Worm (Caenorhabditis elegans): ENCODE data around the gene siah-1.

The siah-1 gene

DNA sequence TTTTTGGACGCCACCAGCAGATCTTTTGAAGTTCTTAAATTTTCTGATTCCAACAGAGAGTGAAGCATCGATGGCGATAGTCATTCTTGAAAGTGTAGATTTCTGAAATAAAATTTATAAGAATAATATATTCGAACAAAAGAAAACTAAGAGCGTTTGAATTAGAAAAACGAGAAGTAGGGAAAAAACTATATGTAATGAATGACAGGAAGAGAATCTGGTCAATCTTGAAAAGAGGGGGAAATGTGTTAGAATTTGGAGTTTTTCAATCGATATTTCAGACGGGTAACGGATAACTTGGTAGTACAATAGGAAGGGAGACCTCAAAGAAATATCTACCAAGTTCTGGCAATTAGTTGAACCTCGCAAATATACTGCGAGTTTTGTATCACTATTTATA, 43.3 kb upstream of the siah-1 start, which contains the start of gene Y37E11AL.9:
Gene Y37E11AL.9, minus strand, starts transcription at position 101 of the 400 bp plus-strand sequence.
- TF ChIP-seq blmp-1 (tag; optimal IDR thresholded peaks at IDR 0.05) = no peak
- TF ChIP-seq dsc-1 (tag; optimal IDR thresholded peaks at IDR 0.05) = no peak
- no peak for TF ChIP-seq nhr-76 (tag; optimal IDR thresholded peaks at IDR 0.05)
- TF ChIP-seq snu-23 (GFP tag; optimal IDR thresholded peaks at IDR 0.05) = no peak
- no peak for TF ChIP-seq isw-1 (GFP tag; IDR thresholded peaks at IDR 0.05)
- no peak for TF ChIP-seq nhr-47 (tag; optimal IDR thresholded peaks at IDR 0.05)
- TF ChIP-seq Y116A8C.19 (tag; optimal IDR thresholded peaks at IDR 0.05; ENCODE audit: borderline replicate concordance) = no peak
- TF ChIP-seq C04F5.9 (tag; optimal IDR thresholded peaks at IDR 0.05) = no peak
- TF ChIP-seq sptf-1 (tag; optimal IDR thresholded peaks at IDR 0.05) = no peak
- TF ChIP-seq unc-86 (tag; optimal IDR thresholded peaks at IDR 0.05) = no peak
- no peak for TF ChIP-seq lin-35 (GFP tag; optimal IDR thresholded peaks at IDR 0.05)

DNA sequence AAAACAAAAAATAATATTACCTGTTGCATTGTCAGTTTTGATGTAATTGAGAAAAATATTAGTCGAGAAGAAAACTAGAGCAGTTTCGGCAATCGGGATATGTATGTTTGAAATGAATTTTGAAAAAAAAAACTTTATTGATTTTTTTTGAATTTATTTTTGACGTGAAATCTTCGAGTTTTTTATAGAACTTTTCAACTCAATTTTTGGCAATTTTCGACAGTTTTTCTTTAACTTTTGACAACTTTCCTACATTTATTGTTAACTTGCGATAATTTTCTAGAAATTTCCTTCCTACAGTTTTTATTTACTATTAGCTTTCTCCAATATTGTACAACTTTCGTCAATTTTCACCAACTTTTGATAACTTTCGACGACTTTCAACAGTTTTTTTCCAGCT, 42.0 kb upstream of the siah-1 start, which contains the start of gene Y37E11AL.12:
Gene Y37E11AL.12, minus strand, starts transcription at position 101 of the 400 bp plus-strand sequence.
- TF ChIP-seq pag-3 (tag; optimal IDR thresholded peaks at IDR 0.05; ENCODE audit: borderline replicate concordance, insufficient read depth) = no peak
- no peak for TF ChIP-seq nhr-71 (tag; optimal IDR thresholded peaks at IDR 0.05)
- no peak for TF ChIP-seq mdl-1 (tag; optimal IDR thresholded peaks at IDR 0.05)
- no peak for TF ChIP-seq lir-3 (tag; optimal IDR thresholded peaks at IDR 0.05; ENCODE audit: poor library complexity)
- no peak for TF ChIP-seq tbx-2 (tag; optimal IDR thresholded peaks at IDR 0.05)
- TF ChIP-seq unc-98 (GFP tag; IDR thresholded peaks at IDR 0.05) = no peak
- no peak for TF ChIP-seq elt-2 (tag; optimal IDR thresholded peaks at IDR 0.05)
- TF ChIP-seq nhr-20 (tag; optimal IDR thresholded peaks at IDR 0.05) = no peak
- no peak for TF ChIP-seq fkh-4 (tag; optimal IDR thresholded peaks at IDR 0.05; ENCODE audit: borderline replicate concordance)
- peak; percentile 52 for TF ChIP-seq nhr-85 (tag)
- TF ChIP-seq lin-35 (GFP tag; optimal IDR thresholded peaks at IDR 0.05) = no peak
- no peak for TF ChIP-seq lin-39 (tag; optimal IDR thresholded peaks at IDR 0.05)
- TF ChIP-seq efl-1 (optimal IDR thresholded peaks at IDR 0.05) = no peak
- peak in 1 of 2 experiments; percentile 6 for TF ChIP-seq efl-1 (GFP tag; optimal IDR thresholded peaks at IDR 0.05 in 1 of 2)
- TF ChIP-seq C16A3.4 (tag; optimal IDR thresholded peaks at IDR 0.05) = no peak
- TF ChIP-seq mef-2 (tag; optimal IDR thresholded peaks at IDR 0.05) = no peak
- no peak for TF ChIP-seq snu-23 (GFP tag; optimal IDR thresholded peaks at IDR 0.05)

DNA sequence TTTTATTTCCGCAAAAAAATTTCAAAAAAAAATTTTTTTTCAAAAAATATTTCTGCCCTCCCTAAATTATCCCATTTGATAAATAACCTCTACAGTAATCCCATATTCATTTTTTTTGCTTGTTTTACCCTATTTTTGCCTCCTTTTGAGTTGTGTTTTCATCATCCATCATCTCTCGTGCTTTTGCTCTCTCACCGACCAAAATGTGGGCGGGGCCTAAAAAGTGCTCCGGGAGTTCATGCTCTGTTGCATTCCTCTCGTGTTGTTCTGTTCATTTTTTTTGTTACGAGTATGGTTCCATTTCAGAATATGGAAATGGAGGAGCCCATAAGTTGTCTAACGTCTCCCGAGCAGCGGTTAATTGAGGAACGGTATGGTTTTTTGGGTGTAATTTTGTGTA, 34.6 kb upstream of the siah-1 start, which contains the start of gene Y37E11AL.1:
Gene Y37E11AL.1, plus strand, starts transcription at position 301 of the 400 bp plus-strand sequence.
- TF ChIP-seq sup-37 (GFP tag; optimal IDR thresholded peaks at IDR 0.05) (no peak), fkh-4 (tag; optimal IDR thresholded peaks at IDR 0.05; ENCODE audit: borderline replicate concordance) (no peak), elt-3 (tag; optimal IDR thresholded peaks at IDR 0.05) (no peak), C04F5.9 (tag; optimal IDR thresholded peaks at IDR 0.05) (no peak), vab-15 (tag; optimal IDR thresholded peaks at IDR 0.05) (no peak), unc-86 (tag; optimal IDR thresholded peaks at IDR 0.05) (no peak), hlh-4 (tag; optimal IDR thresholded peaks at IDR 0.05) (no peak), lin-15B (tag; optimal IDR thresholded peaks at IDR 0.05) (no peak), nhr-20 (tag; optimal IDR thresholded peaks at IDR 0.05) (no peak), alr-1 (tag; optimal IDR thresholded peaks at IDR 0.05; ENCODE audit: borderline replicate concordance) (no peak), ztf-4 (tag; optimal IDR thresholded peaks at IDR 0.05) (no peak), irx-1 (tag; optimal IDR thresholded peaks at IDR 0.05) (no peak)

DNA sequence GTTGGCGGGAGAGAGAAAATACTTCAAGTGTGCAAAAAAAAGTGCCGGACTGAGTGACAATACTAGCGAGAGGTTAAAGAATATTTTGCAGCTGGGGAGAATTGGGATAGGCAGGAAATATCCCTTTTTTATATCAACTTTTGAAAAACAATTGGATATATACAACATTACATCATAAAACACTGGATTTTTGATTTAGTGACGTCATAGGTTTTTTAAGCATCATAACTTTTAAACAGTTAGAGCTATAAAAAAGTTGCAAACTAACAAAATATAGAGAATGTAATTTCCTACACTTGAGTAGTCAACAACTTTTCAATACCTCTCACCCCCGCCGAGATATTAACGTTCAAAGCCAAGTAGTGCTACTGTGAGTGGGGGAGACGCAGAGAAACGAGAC, 33.1 kb upstream of the siah-1 start:
- TF ChIP-seq ces-1 (GFP tag; optimal IDR thresholded peaks at IDR 0.05) = no peak
- no peak for TF ChIP-seq irx-1 (tag; optimal IDR thresholded peaks at IDR 0.05)
- TF ChIP-seq mdl-1 (tag; optimal IDR thresholded peaks at IDR 0.05) = no peak
- TF ChIP-seq vab-15 (tag; optimal IDR thresholded peaks at IDR 0.05) = no peak
- TF ChIP-seq nhr-237 (tag; optimal IDR thresholded peaks at IDR 0.05) = no peak
- TF ChIP-seq dsc-1 (tag; optimal IDR thresholded peaks at IDR 0.05) = no peak
- no peak for TF ChIP-seq nhr-84 (tag; optimal IDR thresholded peaks at IDR 0.05)
- no peak for TF ChIP-seq swsn-7 (tag; optimal IDR thresholded peaks at IDR 0.05)
- no peak for TF ChIP-seq tlp-1 (tag; optimal IDR thresholded peaks at IDR 0.05)
- TF ChIP-seq pax-3 (tag; optimal IDR thresholded peaks at IDR 0.05) = no peak
- no peak for TF ChIP-seq xbp-1 (tag; optimal IDR thresholded peaks at IDR 0.05)
- no peak for TF ChIP-seq sptf-1 (tag; optimal IDR thresholded peaks at IDR 0.05)
- TF ChIP-seq lin-15B (tag; optimal IDR thresholded peaks at IDR 0.05) = no peak
- no peak for TF ChIP-seq C34B4.2 (tag; optimal IDR thresholded peaks at IDR 0.05)
- TF ChIP-seq elt-2 (tag; optimal IDR thresholded peaks at IDR 0.05) = no peak
- no peak for TF ChIP-seq mep-1 (tag; optimal IDR thresholded peaks at IDR 0.05)
- no peak for TF ChIP-seq nhr-28 (tag; optimal IDR thresholded peaks at IDR 0.05)
- TF ChIP-seq F16B12.6 (tag; optimal IDR thresholded peaks at IDR 0.05) = no peak
